Worm (Caenorhabditis elegans): Measurements from ENCODE around the gene D1054.18.

The D1054.18 gene

DNA sequence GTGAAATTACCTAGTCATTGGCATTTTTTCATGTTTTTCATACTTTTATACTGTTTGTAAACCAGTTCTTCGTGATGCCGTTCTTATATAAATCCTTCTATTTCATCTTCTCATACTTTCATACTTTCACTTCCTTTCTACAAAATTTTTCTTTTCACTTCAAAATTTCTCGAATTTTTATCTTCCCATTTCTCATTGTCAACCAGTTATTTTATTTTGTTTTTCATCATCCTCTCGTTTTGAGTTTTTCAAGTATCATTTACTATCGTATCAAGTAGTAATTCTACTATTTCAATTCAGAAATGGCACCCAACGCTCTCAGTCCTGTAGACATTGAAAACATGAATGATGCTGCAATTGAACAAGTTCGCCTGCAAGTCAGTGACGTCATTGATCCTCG, 42.3 kb downstream of the D1054.18 start, which contains the start of gene F28H7.8:
Gene F28H7.8 (plus strand): TSS at position 301 of the 400 bp plus-strand sequence.
- TF ChIP-seq zip-8 (tag; optimal IDR thresholded peaks at IDR 0.05), result no peak

DNA sequence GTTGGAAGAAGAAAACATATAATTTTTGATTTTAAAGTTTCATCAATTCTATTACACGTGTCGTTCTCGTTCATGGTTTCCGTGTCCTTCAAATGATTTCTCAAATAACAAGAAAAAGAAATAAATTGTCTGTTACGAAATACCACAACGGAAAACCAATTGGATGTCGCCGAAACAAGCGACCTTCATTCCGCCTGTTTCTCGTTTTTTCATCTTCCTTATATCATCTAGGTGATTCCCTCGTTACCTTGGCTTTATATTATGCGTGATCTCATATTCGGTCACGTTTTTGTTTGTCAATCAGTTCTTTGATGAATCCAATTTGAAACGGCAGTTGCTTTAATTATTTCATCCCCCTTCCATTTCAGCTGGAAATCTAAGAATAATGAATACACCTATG, 43.9 kb downstream of the D1054.18 start:
- TF ChIP-seq sem-2 (GFP tag; optimal IDR thresholded peaks at IDR 0.05) (no peak), snpc-4 (tag; optimal IDR thresholded peaks at IDR 0.05) (no peak), lin-13 (tag; optimal IDR thresholded peaks at IDR 0.05) (no peak), sptf-1 (tag; optimal IDR thresholded peaks at IDR 0.05) (no peak)

ce11 chrV:10756698-10757097, 44.3 kb downstream of the D1054.18 start, which contains the start of gene irld-6:
Gene irld-6, minus strand, starts transcription at chrV:10756798.
- no peak for TF ChIP-seq drap-1 (GFP tag; optimal IDR thresholded peaks at IDR 0.05)

ce11 chrV:10754050-10754449, 46.9 kb downstream of the D1054.18 start, which contains the start of gene F28H7.7:
Gene F28H7.7, minus strand, starts transcription at chrV:10754150.
- TF ChIP-seq mep-1 (tag; optimal IDR thresholded peaks at IDR 0.05) (no peak), ceh-39 (tag; optimal IDR thresholded peaks at IDR 0.05) (no peak), ztf-11 (tag; optimal IDR thresholded peaks at IDR 0.05) (no peak), lsy-2 (tag; optimal IDR thresholded peaks at IDR 0.05) (no peak), elt-1 (tag; optimal IDR thresholded peaks at IDR 0.05; ENCODE audit: borderline replicate concordance, insufficient read depth) (no peak), unc-39 (tag; optimal IDR thresholded peaks at IDR 0.05) (no peak)

Measured in whole organism, mixed stage, embryonic.